Worm (Caenorhabditis elegans) whole organism, L2 larva: ENCODE measurements around the gene nhr-251.
A peak's percentile ranks its signal among the peaks of the same experiment; 100 is the strongest.

Source experiments
- C34F6.9 ChIP-seq: fragments of 150-350 bp; optimal IDR thresholded peaks from 2 replicates; lab custom pipeline; 2014; ENCODE audit warnings: missing biosample characterization, missing genetic modification characterization
- F13H6.1 ChIP-seq: sonication (generic microtip); optimal IDR thresholded peaks from 2 replicates; lab custom pipeline; 2016; ENCODE audit warnings: missing genetic modification characterization, missing compliant biosample characterization
- R02D3.7 ChIP-seq: fragments of 150-350 bp; optimal IDR thresholded peaks from 2 replicates; lab custom pipeline; 2014; ENCODE audit warnings: missing biosample characterization, missing genetic modification characterization
- Y55F3AM.14 ChIP-seq: fragments of 200-800 bp; sonication (Bioruptor generic); optimal IDR thresholded peaks from 2 replicates; lab custom pipeline; 2018; ENCODE audit warnings: mild to moderate bottlenecking, missing genetic modification characterization, missing compliant biosample characterization
- ZK546.5 ChIP-seq: sonication (generic microtip); optimal IDR thresholded peaks from 2 replicates; lab custom pipeline; 2017; ENCODE audit warnings: missing biosample characterization, missing genetic modification characterization
- aly-2 ChIP-seq: fragments of 150-350 bp; optimal IDR thresholded peaks from 2 replicates; lab custom pipeline; 2014; ENCODE audit warnings: missing biosample characterization, missing genetic modification characterization
- blmp-1 ChIP-seq: sonication (generic microtip); optimal IDR thresholded peaks from 2 replicates; lab custom pipeline; 2017; ENCODE audit warnings: missing genetic modification characterization, mild to moderate bottlenecking, missing compliant biosample characterization, antibody characterized with exemption, moderate library complexity; ENCODE audit not compliant: insufficient read depth
- ceh-82 ChIP-seq: fragments of 150-350 bp; optimal IDR thresholded peaks from 2 replicates; lab custom pipeline; 2014; ENCODE audit warnings: missing biosample characterization, missing genetic modification characterization
- dmd-4 ChIP-seq: sonication (generic microtip); optimal IDR thresholded peaks from 2 replicates; lab custom pipeline; 2017; ENCODE audit warnings: missing biosample characterization, missing genetic modification characterization
- elt-1 ChIP-seq: fragments of 150-350 bp; optimal IDR thresholded peaks from 2 replicates; lab custom pipeline; 2014; ENCODE audit warnings: missing biosample characterization, missing genetic modification characterization
- elt-3 ChIP-seq: sonication (generic microtip); optimal IDR thresholded peaks from 2 replicates; lab custom pipeline; 2017; ENCODE audit warnings: missing biosample characterization, missing genetic modification characterization
- fos-1 ChIP-seq: fragments of 150-350 bp; optimal IDR thresholded peaks from 2 replicates; lab custom pipeline; 2014; ENCODE audit warnings: missing biosample characterization, missing genetic modification characterization
- lin-11 ChIP-seq: fragments of 150-350 bp; sonication (generic microtip); optimal IDR thresholded peaks from 2 replicates; lab custom pipeline; 2014; ENCODE audit warnings: missing biosample characterization, missing genetic modification characterization, inconsistent platforms, mixed read lengths
- lin-39 ChIP-seq: fragments of 150-350 bp; optimal IDR thresholded peaks from 2 replicates; lab custom pipeline; 2014; ENCODE audit warnings: missing biosample characterization, missing genetic modification reagents, missing genetic modification characterization
- mab-5 ChIP-seq: fragments of 150-350 bp; optimal IDR thresholded peaks from 2 replicates; lab custom pipeline; 2014; ENCODE audit warnings: missing biosample characterization, missing genetic modification characterization
- mbf-1 ChIP-seq: sonication (generic microtip); optimal IDR thresholded peaks from 2 replicates; lab custom pipeline; 2017; ENCODE audit warnings: missing biosample characterization, missing genetic modification characterization
- mdl-1 ChIP-seq, 2 experiments: fragments of 150-350 bp in 1 of 2; sonication (generic microtip) in 1 of 2; optimal IDR thresholded peaks; 2 replicates each; lab custom pipeline; 2017; ENCODE audit warnings: missing biosample characterization in 2 of 2, missing genetic modification characterization in 2 of 2
- nhr-12 ChIP-seq: fragments of 150-350 bp; optimal IDR thresholded peaks from 2 replicates; lab custom pipeline; 2014; ENCODE audit warnings: missing biosample characterization, missing genetic modification characterization
- nhr-129 ChIP-seq: fragments of 150-350 bp; optimal IDR thresholded peaks from 2 replicates; lab custom pipeline; 2014; ENCODE audit warnings: missing biosample characterization, missing genetic modification characterization
- nhr-21 ChIP-seq: fragments of 150-350 bp; optimal IDR thresholded peaks from 2 replicates; lab custom pipeline; 2014; ENCODE audit warnings: missing biosample characterization, missing genetic modification characterization
- nhr-23 ChIP-seq: fragments of 150-350 bp; optimal IDR thresholded peaks from 2 replicates; lab custom pipeline; 2014; ENCODE audit warnings: missing biosample characterization, missing genetic modification reagents, missing genetic modification characterization
- nhr-237 ChIP-seq: fragments of 150-350 bp; optimal IDR thresholded peaks from 2 replicates; lab custom pipeline; 2014; ENCODE audit warnings: missing biosample characterization, missing genetic modification characterization
- nhr-25 ChIP-seq: fragments of 150-350 bp; sonication (generic microtip); optimal IDR thresholded peaks from 3 replicates; lab custom pipeline; 2014; ENCODE audit warnings: missing biosample characterization, missing genetic modification characterization
- nhr-77 ChIP-seq: fragments of 150-350 bp; optimal IDR thresholded peaks from 2 replicates; lab custom pipeline; 2014; ENCODE audit warnings: missing biosample characterization, missing genetic modification characterization
- peb-1 ChIP-seq: fragments of 150-350 bp; optimal IDR thresholded peaks from 2 replicates; lab custom pipeline; 2014; ENCODE audit warnings: missing biosample characterization, missing genetic modification characterization
- sem-4 ChIP-seq: fragments of 150-350 bp; optimal IDR thresholded peaks from 2 replicates; lab custom pipeline; 2014; ENCODE audit warnings: missing biosample characterization, missing genetic modification reagents, missing genetic modification characterization
- skn-1 ChIP-seq: sonication (generic microtip); optimal IDR thresholded peaks from 2 replicates; lab custom pipeline; 2017; ENCODE audit warnings: missing biosample characterization, missing genetic modification characterization
- sma-3 ChIP-seq: sonication (generic microtip); optimal IDR thresholded peaks from 2 replicates; lab custom pipeline; 2016; ENCODE audit warnings: missing genetic modification reagents, missing genetic modification characterization, missing compliant biosample characterization
- sma-9 ChIP-seq, 2 experiments: fragments of 150-350 bp in 1 of 2; sonication (generic microtip) in 1 of 2; optimal IDR thresholded peaks; 2 replicates each; lab custom pipeline; 2014 to 2016; ENCODE audit warnings: missing genetic modification characterization in 2 of 2, mild to moderate bottlenecking in 1 of 2, missing biosample characterization in 1 of 2, missing compliant biosample characterization in 1 of 2, missing genetic modification reagents in 1 of 2, moderate library complexity in 1 of 2
- snpc-4 ChIP-seq: fragments of 150-350 bp; optimal IDR thresholded peaks from 2 replicates; lab custom pipeline; 2014; ENCODE audit warnings: missing biosample characterization, missing genetic modification characterization
- unc-39 ChIP-seq: fragments of 150-350 bp; optimal IDR thresholded peaks from 2 replicates; lab custom pipeline; 2014; ENCODE audit warnings: missing biosample characterization, missing genetic modification characterization
- unc-55 ChIP-seq: fragments of 150-350 bp; sonication (generic microtip); optimal IDR thresholded peaks from 3 replicates; lab custom pipeline; 2014; ENCODE audit warnings: missing biosample characterization, missing genetic modification reagents, missing genetic modification characterization
- unc-62 ChIP-seq: fragments of 150-350 bp; optimal IDR thresholded peaks from 2 replicates; lab custom pipeline; 2014; ENCODE audit warnings: missing biosample characterization, missing genetic modification reagents, missing genetic modification characterization
- zag-1 ChIP-seq: fragments of 150-350 bp; optimal IDR thresholded peaks from 2 replicates; lab custom pipeline; 2014; ENCODE audit warnings: missing biosample characterization, missing genetic modification characterization
- ztf-1 ChIP-seq: fragments of 200-800 bp; sonication (Bioruptor generic); conservative IDR thresholded peaks from 2 replicates; pipeline ENCODE4 v1.3.6; 2022; ENCODE audit warnings: missing genetic modification characterization, missing compliant biosample characterization
- ztf-4 ChIP-seq: fragments of 150-350 bp; optimal IDR thresholded peaks from 2 replicates; lab custom pipeline; 2014; ENCODE audit warnings: missing biosample characterization, missing genetic modification characterization

The nhr-251 gene

DNA sequence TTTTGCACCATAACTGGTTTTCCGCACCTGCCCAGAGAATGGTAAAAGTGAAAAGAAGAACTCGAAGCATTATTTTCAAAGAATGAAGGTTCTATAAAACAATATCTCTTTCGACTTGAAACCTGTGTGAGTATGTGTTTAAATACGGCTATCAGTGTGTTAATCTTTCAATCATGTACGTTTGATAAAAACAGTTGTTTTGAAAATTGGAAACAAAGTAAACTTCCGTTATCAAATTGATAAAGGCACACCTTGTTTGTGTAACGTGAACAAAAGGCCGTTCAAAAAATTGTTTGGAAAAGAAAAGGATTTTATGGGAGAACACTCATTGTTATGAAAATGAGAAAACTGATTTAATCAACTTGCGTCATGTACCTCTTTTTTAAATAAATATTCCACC lies 26.0 kb downstream of the nhr-251 start, which contains the start of gene F48G7.7:
Gene F48G7.7 (minus strand): TSS at position 101 of the 400 bp plus-strand sequence.
- no peak for TF ChIP-seq zag-1 (tag; lab: Kevin White, UChicago)
- no peak for TF ChIP-seq blmp-1 (tag; lab: Kevin White, UChicago)
- no peak for TF ChIP-seq nhr-77
- no peak for TF ChIP-seq nhr-25 (tag; lab: Kevin White, UChicago)
- TF ChIP-seq peb-1 = no peak
- no peak for TF ChIP-seq lin-11

DNA sequence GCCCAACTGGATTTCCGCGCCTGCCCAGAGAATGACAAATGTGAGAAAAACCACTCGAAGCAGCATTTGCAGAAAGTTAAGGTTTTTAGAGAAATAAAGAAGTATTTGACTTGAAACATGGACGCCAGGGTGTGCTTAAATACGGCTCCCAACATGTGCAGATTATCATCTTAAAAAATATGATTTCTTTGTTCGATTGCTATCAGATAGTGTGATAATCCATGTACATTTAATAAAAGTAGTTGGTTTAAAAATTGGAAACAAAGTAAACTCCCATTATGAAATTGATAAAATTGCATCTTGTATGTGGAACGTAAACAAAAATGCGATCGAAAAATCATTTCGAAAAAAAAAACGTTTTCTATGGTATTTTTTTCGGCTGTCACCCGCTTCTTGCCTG lies 27.3 kb downstream of the nhr-251 start, which contains the start of gene F48G7.8:
Gene F48G7.8 (minus strand): TSS at position 101 of the 400 bp plus-strand sequence.
- TF ChIP-seq aly-2 (tag; lab: Kevin White, UChicago) (no peak), unc-62 (GFP tag; lab: Kevin White, UChicago) (no peak), snpc-4 (no peak), mdl-1 (tag; optimal IDR thresholded peaks at IDR 0.05; lab: Kevin White, UChicago) (no peak), elt-1 (no peak)

DNA sequence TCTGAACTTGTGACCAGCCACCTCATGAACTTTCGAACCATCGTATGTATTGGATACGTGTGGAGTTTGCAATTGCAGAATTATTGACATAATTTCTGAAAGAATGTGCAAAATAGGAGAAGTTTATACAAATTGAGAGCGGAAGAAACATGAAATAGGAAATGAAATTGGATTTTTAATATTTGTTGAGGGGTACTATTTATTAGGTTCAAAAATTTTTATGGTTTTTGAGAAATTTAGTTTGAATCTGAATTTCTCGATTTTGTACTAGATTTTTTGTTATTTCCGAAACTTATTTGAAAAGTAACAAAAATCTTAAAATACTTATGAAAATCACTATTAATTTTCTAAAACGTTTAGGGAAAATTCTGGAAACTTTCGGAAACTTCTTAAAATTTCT lies 28.2 kb downstream of the nhr-251 start, which contains the start of gene F48G7.9:
Gene F48G7.9 (minus strand): TSS at position 101 of the 400 bp plus-strand sequence.
- no peak for TF ChIP-seq fos-1
- no peak for TF ChIP-seq skn-1
- TF ChIP-seq lin-11 = no peak
- no peak for TF ChIP-seq zag-1 (tag; lab: Kevin White, UChicago)
- TF ChIP-seq sem-4 (tag; lab: Kevin White, UChicago) = no peak
- no peak for TF ChIP-seq nhr-23 (tag; lab: Kevin White, UChicago)
- no peak for TF ChIP-seq Y55F3AM.14 (GFP tag; lab: Kevin White, UChicago)
- no peak for TF ChIP-seq sma-9 (GFP tag; optimal IDR thresholded peaks at IDR 0.05; lab: Kevin White, UChicago)
- TF ChIP-seq sma-9 (tag; optimal IDR thresholded peaks at IDR 0.05; lab: Kevin White, UChicago) = no peak
- TF ChIP-seq ceh-82 (tag; lab: Kevin White, UChicago) = no peak
- no peak for TF ChIP-seq peb-1
- no peak for TF ChIP-seq elt-3 (tag; lab: Kevin White, UChicago)
- no peak for TF ChIP-seq R02D3.7 (tag; lab: Kevin White, UChicago)
- TF ChIP-seq unc-62 (GFP tag; lab: Kevin White, UChicago) = no peak
- no peak for TF ChIP-seq dmd-4 (tag; lab: Kevin White, UChicago)

DNA sequence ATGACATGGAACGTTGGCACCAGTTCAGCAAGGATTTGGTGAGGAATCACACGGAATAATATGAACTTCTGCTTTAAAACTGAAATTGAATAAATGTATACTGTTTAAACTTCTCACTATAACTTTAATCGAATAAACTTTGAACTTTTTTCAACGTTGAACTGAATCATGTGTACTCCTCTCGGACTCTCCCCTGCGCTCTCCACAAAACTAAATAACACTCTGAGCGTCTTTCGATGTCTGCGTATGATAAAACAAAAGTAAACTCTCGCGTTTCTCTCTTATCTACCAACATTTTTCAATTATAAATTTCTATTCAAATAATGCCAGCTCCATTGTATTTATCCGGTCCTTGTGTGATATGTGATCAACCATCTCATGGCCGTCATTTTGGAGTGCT lies 31.5 kb downstream of the nhr-251 start:
- TF ChIP-seq nhr-129 (tag; lab: Kevin White, UChicago) (peak; percentile 15), unc-55 (peak; percentile 48), peb-1 (no peak), nhr-21 (tag; lab: Kevin White, UChicago) (no peak), ztf-1 (GFP tag; lab: Robert Waterston, UW) (no peak), sma-9 (GFP tag; optimal IDR thresholded peaks at IDR 0.05; lab: Kevin White, UChicago) (peak; percentile 24), sma-9 (tag; optimal IDR thresholded peaks at IDR 0.05; lab: Kevin White, UChicago) (no peak), ZK546.5 (tag; lab: Kevin White, UChicago) (no peak), nhr-25 (tag; lab: Kevin White, UChicago) (no peak), C34F6.9 (peak; percentile 13), nhr-12 (tag; lab: Kevin White, UChicago) (no peak), aly-2 (tag; lab: Kevin White, UChicago) (no peak), ceh-82 (tag; lab: Kevin White, UChicago) (no peak)

DNA sequence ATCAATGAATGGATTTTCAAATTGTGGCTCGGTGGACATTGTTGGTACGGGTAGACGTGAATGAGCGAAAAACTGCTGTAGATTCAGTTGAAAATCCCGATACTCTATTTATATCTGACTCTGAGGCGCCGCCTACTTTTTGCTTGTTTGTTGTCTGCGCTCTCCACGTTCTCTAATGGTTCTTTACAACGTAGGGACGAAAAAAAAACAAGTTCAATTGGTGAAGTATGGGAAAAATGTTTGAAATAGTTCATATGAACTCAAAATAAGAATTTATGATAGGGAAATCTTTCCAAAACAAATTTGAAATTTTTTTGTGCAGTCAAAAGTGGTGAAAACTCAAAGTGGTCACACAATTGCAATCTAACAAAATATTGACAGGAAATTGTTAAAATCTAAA lies 34.5 kb downstream of the nhr-251 start, which contains the start of gene F48G7.10:
Gene F48G7.10 (minus strand): TSS at position 101 of the 400 bp plus-strand sequence.
- no peak for TF ChIP-seq nhr-21 (tag; lab: Kevin White, UChicago)
- TF ChIP-seq elt-1 = no peak
- no peak for TF ChIP-seq ztf-4 (tag; lab: Kevin White, UChicago)
- no peak for TF ChIP-seq sma-3 (GFP tag; lab: Kevin White, UChicago)
- TF ChIP-seq elt-3 (tag; lab: Kevin White, UChicago) = no peak
- TF ChIP-seq sma-9 (GFP tag; optimal IDR thresholded peaks at IDR 0.05; lab: Kevin White, UChicago) = no peak
- no peak for TF ChIP-seq sma-9 (tag; optimal IDR thresholded peaks at IDR 0.05; lab: Kevin White, UChicago)
- TF ChIP-seq mab-5 = no peak
- TF ChIP-seq nhr-237 (tag; lab: Kevin White, UChicago) = no peak
- TF ChIP-seq ceh-82 (tag; lab: Kevin White, UChicago) = no peak
- no peak for TF ChIP-seq C34F6.9
- no peak for TF ChIP-seq unc-39 (tag; lab: Kevin White, UChicago)
- no peak for TF ChIP-seq lin-11
- no peak for TF ChIP-seq F13H6.1
- TF ChIP-seq nhr-129 (tag; lab: Kevin White, UChicago) = no peak
- no peak for TF ChIP-seq unc-55
- TF ChIP-seq dmd-4 (tag; lab: Kevin White, UChicago) = no peak
- TF ChIP-seq R02D3.7 (tag; lab: Kevin White, UChicago) = no peak
- no peak for TF ChIP-seq nhr-25 (tag; lab: Kevin White, UChicago)
- no peak for TF ChIP-seq mbf-1 (tag; lab: Kevin White, UChicago)
- no peak for TF ChIP-seq lin-39 (tag; lab: Kevin White, UChicago)
